Worm (Caenorhabditis elegans): Measurements from ENCODE around the gene cyp-33E2.

Gene cyp-33E2

DNA sequence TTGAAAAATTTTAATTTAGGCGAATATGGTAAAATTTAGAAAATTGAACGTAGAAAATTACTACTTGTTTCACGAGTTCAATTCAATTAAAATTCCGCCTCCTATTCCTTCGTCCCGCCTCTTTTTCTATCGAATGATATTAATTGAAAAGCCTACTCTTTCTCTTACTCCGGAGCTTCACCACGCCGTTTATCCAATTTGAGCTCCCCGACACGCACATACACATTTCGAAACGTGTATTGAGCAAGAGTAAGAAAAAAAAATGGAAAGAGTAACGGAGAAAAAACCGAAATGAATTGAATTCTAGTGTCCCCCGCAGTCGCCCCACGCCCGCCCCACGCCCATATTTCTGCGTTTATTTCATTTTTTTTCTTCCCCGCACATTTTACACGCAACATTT, 14.2 kb downstream of the cyp-33E2 start:
- TF ChIP-seq T26A8.4 (GFP tag; IDR thresholded peaks at IDR 0.05) (peak; percentile 70; the same call in 1 of the 2 replicates), lin-29 (GFP tag; IDR thresholded peaks at IDR 0.05) (no peak), nhr-28 (tag; optimal IDR thresholded peaks at IDR 0.05) (no peak), lin-13 (GFP tag; optimal IDR thresholded peaks at IDR 0.05) (no peak), R02D3.7 (tag; optimal IDR thresholded peaks at IDR 0.05) (no peak), zfp-3 (GFP tag; conservative IDR thresholded peaks at IDR 0.05) (no peak), pha-4 (GFP tag; IDR thresholded peaks at IDR 0.05) (0 out of 2 replicates have a peak, but pooled peaks have one; percentile 8), pha-4 (tag; optimal IDR thresholded peaks at IDR 0.05) (no peak), hif-1 (tag; optimal IDR thresholded peaks at IDR 0.05) (peak in 1 of 2 experiments; percentile 4), dmd-8 (GFP tag; IDR thresholded peaks at IDR 0.05) (no peak), duxl-1 (tag; optimal IDR thresholded peaks at IDR 0.05; ENCODE audit: poor library complexity) (no peak), lim-7 (GFP tag; IDR thresholded peaks at IDR 0.05) (no peak), dve-1 (tag; optimal IDR thresholded peaks at IDR 0.05; ENCODE audit: insufficient read depth) (no peak), Y75B8A.6 (GFP tag; IDR thresholded peaks at IDR 0.05) (no peak), ceh-44 (GFP tag; IDR thresholded peaks at IDR 0.05) (no peak), jun-1 (tag; optimal IDR thresholded peaks at IDR 0.05) (no peak), skn-1 (tag; optimal IDR thresholded peaks at IDR 0.05) (no peak), daf-8 (GFP tag; IDR thresholded peaks at IDR 0.05) (no peak), ama-1 (optimal IDR thresholded peaks at IDR 0.05) (no peak), aha-1 (tag) (peak; percentile 8), Y105C5A.15 (GFP tag; IDR thresholded peaks at IDR 0.05) (no peak), ctbp-1 (GFP tag; IDR thresholded peaks at IDR 0.05) (0 out of 2 replicates have a peak, but pooled peaks have one; percentile 18), egl-43 (GFP tag; IDR thresholded peaks at IDR 0.05) (0 out of 2 replicates have a peak, but pooled peaks have one; percentile 24), mep-1 (tag; optimal IDR thresholded peaks at IDR 0.05) (no peak), rbr-2 (tag; optimal IDR thresholded peaks at IDR 0.05) (no peak), lin-15B (tag; optimal IDR thresholded peaks at IDR 0.05) (no peak), ztf-7 (tag; optimal IDR thresholded peaks at IDR 0.05) (no peak), nhr-41 (GFP tag; IDR thresholded peaks at IDR 0.05) (no peak), madf-9 (GFP tag; conservative IDR thresholded peaks at IDR 0.05) (no peak), dmd-6 (GFP tag; IDR thresholded peaks at IDR 0.05) (no peak), zip-11 (GFP tag; IDR thresholded peaks at IDR 0.05) (no peak), zag-1 (tag; optimal IDR thresholded peaks at IDR 0.05) (no peak), mes-2 (tag; optimal IDR thresholded peaks at IDR 0.05; ENCODE audit: poor library complexity, severe bottlenecking) (no peak)

ce11 chrIV:8627328-8627727, 15.2 kb downstream of the cyp-33E2 start, which contains the start of gene F42A9.11:
Gene F42A9.11 (plus strand): TSS chrIV:8627637.
- peak; percentile 28 for TF ChIP-seq nhr-6 (tag; optimal IDR thresholded peaks at IDR 0.05)
- no peak for TF ChIP-seq lin-13 (GFP tag; optimal IDR thresholded peaks at IDR 0.05)
- peak; percentile 51 for TF ChIP-seq mep-1 (tag; optimal IDR thresholded peaks at IDR 0.05)
- TF ChIP-seq ceh-62 (tag; optimal IDR thresholded peaks at IDR 0.05), result no peak
- peak; percentile 53 for TF ChIP-seq mes-2 (tag; optimal IDR thresholded peaks at IDR 0.05; ENCODE audit: poor library complexity, severe bottlenecking)
- TF ChIP-seq F37D6.2 (tag; optimal IDR thresholded peaks at IDR 0.05), result no peak
- peak; percentile 16; the same call in 1 of the 2 replicates for TF ChIP-seq dmd-6 (GFP tag; IDR thresholded peaks at IDR 0.05)
- TF ChIP-seq mdl-1 (tag; optimal IDR thresholded peaks at IDR 0.05), result peak in 1 of 2 experiments; percentile 44
- peak; percentile 14 for TF ChIP-seq dve-1 (tag; optimal IDR thresholded peaks at IDR 0.05; ENCODE audit: insufficient read depth)
- peak; percentile 73 for TF ChIP-seq mxl-3 (GFP tag; optimal IDR thresholded peaks at IDR 0.05)
- TF ChIP-seq nhr-28 (tag; optimal IDR thresholded peaks at IDR 0.05), result peak; percentile 66
- peak; percentile 53 for TF ChIP-seq hlh-30 (tag; optimal IDR thresholded peaks at IDR 0.05; ENCODE audit: insufficient read depth)
- TF ChIP-seq nhr-25 (tag; optimal IDR thresholded peaks at IDR 0.05; ENCODE audit: borderline replicate concordance, insufficient read depth), result peak; percentile 28
- TF ChIP-seq rbr-2 (tag; optimal IDR thresholded peaks at IDR 0.05), result peak; percentile 4
- TF ChIP-seq aha-1 (tag), result peak; percentile 89
- TF ChIP-seq hlh-11 (tag; optimal IDR thresholded peaks at IDR 0.05), result peak; percentile 66
- no peak for TF ChIP-seq cey-2 (tag; optimal IDR thresholded peaks at IDR 0.05; ENCODE audit: borderline replicate concordance, insufficient read depth)
- TF ChIP-seq zip-11 (GFP tag; IDR thresholded peaks at IDR 0.05), result no peak
- no peak for TF ChIP-seq lim-7 (GFP tag; IDR thresholded peaks at IDR 0.05)
- TF ChIP-seq lsy-2 (tag; optimal IDR thresholded peaks at IDR 0.05), result peak in 1 of 2 experiments; percentile 44
- peak; percentile 52; the same call in 1 of the 2 replicates for TF ChIP-seq hmg-1.1 (GFP tag; IDR thresholded peaks at IDR 0.05)
- TF ChIP-seq unc-62 (GFP tag; optimal IDR thresholded peaks at IDR 0.05 in 1 of 2), result peak in 1 of 2 experiments; percentile 79
- no peak for TF ChIP-seq unc-62 (tag; optimal IDR thresholded peaks at IDR 0.05)
- TF ChIP-seq daf-12 (tag; optimal IDR thresholded peaks at IDR 0.05), result no peak
- peak; percentile 9 for TF ChIP-seq dpl-1 (GFP tag; optimal IDR thresholded peaks at IDR 0.05)
- no peak for TF ChIP-seq daf-16 (GFP tag; optimal IDR thresholded peaks at IDR 0.05)
- TF ChIP-seq daf-16 (tag; optimal IDR thresholded peaks at IDR 0.05), result peak; percentile 48

Data from whole organism, L4 larva.